Fruit fly (Drosophila melanogaster): ENCODE data around the gene CG9541.
A peak's percentile ranks its signal among the peaks of the same experiment; 100 is the strongest.

The CG9541 gene

dm6 chr2L:8982584-8983302 lies 7.5 kb upstream of the CG9541 start (continued):
- TF ChIP-seq Gsc (GFP tag; IDR thresholded peaks at IDR 0.05) (no peak), CG6683 (GFP tag; optimal IDR thresholded peaks at IDR 0.05) (peak; percentile 4), odd (GFP tag; optimal IDR thresholded peaks at IDR 0.05) (peak; percentile 53), sima (GFP tag; optimal IDR thresholded peaks at IDR 0.05) (no peak), shn (GFP tag; optimal IDR thresholded peaks at IDR 0.05) (no peak), CG4707 (GFP tag; optimal IDR thresholded peaks at IDR 0.05) (no peak), p53 (GFP tag; optimal IDR thresholded peaks at IDR 0.05) (no peak), ken (GFP tag; IDR thresholded peaks at IDR 0.05) (no peak), ttk (GFP tag; IDR thresholded peaks at IDR 0.05) (peak; percentile 33; the same call in 1 of the 2 replicates), Ets65A (GFP tag) (peak; percentile 51), CG11560 (tag; IDR thresholded peaks at IDR 0.05) (no peak), CG8478 (optimal IDR thresholded peaks at IDR 0.05) (no peak), CG6272 (GFP tag; IDR thresholded peaks at IDR 0.05) (no peak), Lhr (GFP tag; optimal IDR thresholded peaks at IDR 0.05) (no peak), Mes4 (GFP tag; optimal IDR thresholded peaks at IDR 0.05) (no peak), her (GFP tag; optimal IDR thresholded peaks at IDR 0.05) (no peak), br (optimal IDR thresholded peaks at IDR 0.05) (no peak), tll (GFP tag; optimal IDR thresholded peaks at IDR 0.05) (no peak), CG11085 (GFP tag; IDR thresholded peaks at IDR 0.05) (no peak), Lpt (GFP tag; optimal IDR thresholded peaks at IDR 0.05) (no peak), CG3163 (GFP tag; optimal IDR thresholded peaks at IDR 0.05) (no peak), CG17612 (GFP tag; IDR thresholded peaks at IDR 0.05) (no peak), B-H2 (GFP tag; optimal IDR thresholded peaks at IDR 0.05) (no peak), D19A (tag; optimal IDR thresholded peaks at IDR 0.05) (peak; percentile 1), CG14710 (tag; optimal IDR thresholded peaks at IDR 0.05) (peak; percentile 7), CkIIα-i1 (GFP tag; IDR thresholded peaks at IDR 0.05) (no peak), phol (tag; optimal IDR thresholded peaks at IDR 0.05) (peak; percentile 41), CG11696 (GFP tag; IDR thresholded peaks at IDR 0.05) (peak; percentile 53), CG7372 (GFP tag; IDR thresholded peaks at IDR 0.05) (peak; percentile 47; the same call in 1 of the 2 replicates), Ravus (GFP tag; IDR thresholded peaks at IDR 0.05) (no peak), CG13424 (tag; optimal IDR thresholded peaks at IDR 0.05) (peak; percentile 65), hb (GFP tag; IDR thresholded peaks at IDR 0.05; ENCODE audit: partially characterized antibody) (no peak), CG6813 (GFP tag; optimal IDR thresholded peaks at IDR 0.05) (peak; percentile 38), Atf6 (GFP tag; IDR thresholded peaks at IDR 0.05) (peak; percentile 57; the same call in 1 of the 2 replicates), slou (GFP tag; optimal IDR thresholded peaks at IDR 0.05) (no peak), CG6791 (GFP tag; IDR thresholded peaks at IDR 0.05; ENCODE audit: partially characterized antibody) (no peak), CG12104 (GFP tag; optimal IDR thresholded peaks at IDR 0.05) (peak; percentile 11), lab (GFP tag; optimal IDR thresholded peaks at IDR 0.05) (peak; percentile 74), CG4820 (GFP tag; optimal IDR thresholded peaks at IDR 0.05) (peak; percentile 6), Fer1 (GFP tag; optimal IDR thresholded peaks at IDR 0.05) (peak; percentile 46), CG8944 (GFP tag; optimal IDR thresholded peaks at IDR 0.05) (peak; percentile 13), NFAT (GFP tag; IDR thresholded peaks at IDR 0.05) (peak; percentile 28; the same call in 1 of the 2 replicates), Trl (optimal IDR thresholded peaks at IDR 0.05) (no peak), Trl (GFP tag; optimal IDR thresholded peaks at IDR 0.05) (peak; percentile 44), fd102C (GFP tag; optimal IDR thresholded peaks at IDR 0.05) (no peak), CG42726 (GFP tag; IDR thresholded peaks at IDR 0.05; ENCODE audit: partially characterized antibody) (no peak), CrebB (tag; optimal IDR thresholded peaks at IDR 0.05) (no peak), slp2 (GFP tag; optimal IDR thresholded peaks at IDR 0.05) (peak; percentile 29), HmgD (GFP tag; optimal IDR thresholded peaks at IDR 0.05) (no peak), Meics (GFP tag; optimal IDR thresholded peaks at IDR 0.05) (peak; percentile 69), CG6689 (GFP tag; IDR thresholded peaks at IDR 0.05) (no peak; the same call in 1 of the 2 replicates)

Measured in whole organism, embryonic.